Worm (Caenorhabditis elegans): ENCODE measurements around the gene srsx-16.
A peak's percentile ranks its signal among the peaks of the same experiment; 100 is the strongest.

srsx-16 gene

DNA sequence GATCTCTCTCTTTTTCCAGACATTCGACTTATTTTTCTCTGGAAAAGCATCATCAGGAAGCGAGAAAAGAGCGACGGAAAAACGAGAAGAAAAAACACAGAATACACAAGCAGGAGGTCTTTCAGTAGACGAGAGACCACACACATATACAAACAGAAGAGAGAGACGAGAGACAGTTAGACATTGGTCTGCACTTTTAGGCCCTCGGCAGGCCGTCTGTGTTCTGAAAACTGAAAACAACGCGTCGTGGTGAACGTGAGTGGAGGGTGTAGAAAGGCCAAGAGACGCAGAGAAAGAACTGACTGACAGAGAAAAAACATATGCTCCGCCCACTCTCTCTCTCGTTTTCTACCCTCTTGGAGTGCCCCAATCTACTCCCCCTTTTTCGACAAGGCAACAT is 37.3 kb downstream of the srsx-16 start (continued):
- TF ChIP-seq sdz-12 (GFP tag; optimal IDR thresholded peaks at IDR 0.05), result no peak

- TF ChIP-seq tag-97 (GFP tag; IDR thresholded peaks at IDR 0.05), result no peak
- peak; percentile 37 for TF ChIP-seq nhr-28 (tag; optimal IDR thresholded peaks at IDR 0.05)
- peak in 1 of 2 experiments; percentile 95 for TF ChIP-seq unc-62 (GFP tag; optimal IDR thresholded peaks at IDR 0.05 in 1 of 2)
- no peak for TF ChIP-seq unc-62 (tag; optimal IDR thresholded peaks at IDR 0.05)
- TF ChIP-seq sdz-12 (GFP tag; optimal IDR thresholded peaks at IDR 0.05), result peak; percentile 14
- no peak for TF ChIP-seq daf-16 (GFP tag; optimal IDR thresholded peaks at IDR 0.05)
- TF ChIP-seq daf-16 (tag; optimal IDR thresholded peaks at IDR 0.05), result peak; percentile 65
- peak; percentile 45 for TF ChIP-seq hlh-30 (tag; optimal IDR thresholded peaks at IDR 0.05; ENCODE audit: insufficient read depth)
- TF ChIP-seq ceh-44 (GFP tag; IDR thresholded peaks at IDR 0.05), result no peak
- peak; percentile 7 for TF ChIP-seq aha-1 (tag)
Measured at ce11 chrIV:5580588-5581308, 38.8 kb downstream of the srsx-16 start.

DNA sequence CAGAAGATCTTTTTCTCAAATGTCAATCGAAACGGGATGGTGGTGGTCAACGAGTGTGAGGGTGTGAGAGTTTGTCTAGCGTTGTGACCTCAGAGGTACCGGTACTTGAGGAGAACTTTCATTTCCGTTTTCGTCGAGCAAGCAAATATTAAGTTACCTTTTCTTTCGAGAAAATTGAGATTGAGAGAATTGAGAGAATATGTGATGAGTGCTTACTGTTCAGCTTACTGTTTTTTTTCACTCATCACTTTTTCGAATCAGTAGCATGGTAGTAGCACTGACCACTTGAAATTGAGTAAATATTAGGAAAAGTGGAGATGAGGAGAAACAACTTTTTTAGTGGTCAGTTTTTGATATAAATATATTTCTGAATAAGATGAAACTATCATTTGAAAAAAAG is 45.5 kb downstream of the srsx-16 start, which contains the start of gene T12E12.6:
TSS of gene T12E12.6 (minus strand) at position 101 of the 400 bp plus-strand sequence.
- TF ChIP-seq dve-1 (tag; optimal IDR thresholded peaks at IDR 0.05; ENCODE audit: insufficient read depth) (no peak), fos-1 (tag; optimal IDR thresholded peaks at IDR 0.05) (no peak), hmg-1.1 (GFP tag; IDR thresholded peaks at IDR 0.05) (no peak), arid-1 (GFP tag; conservative IDR thresholded peaks at IDR 0.05) (no peak), ceh-20 (GFP tag; IDR thresholded peaks at IDR 0.05) (no peak), php-3 (GFP tag; IDR thresholded peaks at IDR 0.05) (no peak), madf-5 (GFP tag; IDR thresholded peaks at IDR 0.05) (no peak), ceh-28 (tag; optimal IDR thresholded peaks at IDR 0.05) (no peak), nhr-77 (tag; optimal IDR thresholded peaks at IDR 0.05) (no peak), mxl-2 (GFP tag; conservative IDR thresholded peaks at IDR 0.05) (no peak), zip-2 (tag; optimal IDR thresholded peaks at IDR 0.05) (no peak), aly-2 (tag; optimal IDR thresholded peaks at IDR 0.05) (no peak), ztf-11 (tag; optimal IDR thresholded peaks at IDR 0.05) (no peak), sdz-12 (GFP tag; optimal IDR thresholded peaks at IDR 0.05) (no peak), hlh-11 (tag; optimal IDR thresholded peaks at IDR 0.05) (no peak), set-16 (GFP tag; IDR thresholded peaks at IDR 0.05) (no peak), nhr-102 (tag; optimal IDR thresholded peaks at IDR 0.05) (no peak), tra-1 (GFP tag; IDR thresholded peaks at IDR 0.05) (no peak), mep-1 (tag; optimal IDR thresholded peaks at IDR 0.05) (no peak), ceh-62 (tag; optimal IDR thresholded peaks at IDR 0.05) (no peak)

- TF ChIP-seq hlh-30 (tag; optimal IDR thresholded peaks at IDR 0.05; ENCODE audit: insufficient read depth) (no peak), unc-62 (GFP tag; optimal IDR thresholded peaks at IDR 0.05 in 1 of 2) (peak in 1 of 2 experiments; percentile 93), unc-62 (tag; optimal IDR thresholded peaks at IDR 0.05) (no peak)
Measured at ce11 chrIV:5572693-5573092, 46.9 kb downstream of the srsx-16 start.

All from whole organism, L4 larva.